Worm (Caenorhabditis elegans) whole organism, late embryonic: ENCODE measurements around the gene ccr-4.

Experiments
- F13H6.1 ChIP-seq: sonication (generic microtip); optimal IDR thresholded peaks from 2 replicates; lab custom pipeline; 2016; ENCODE audit warnings: missing genetic modification characterization, missing compliant biosample characterization
- ahr-1 ChIP-seq: sonication (generic microtip); optimal IDR thresholded peaks from 2 replicates; lab custom pipeline; 2016; ENCODE audit warnings: missing genetic modification characterization, missing compliant biosample characterization
- ama-1 ChIP-seq: fragments of 150-350 bp; optimal IDR thresholded peaks from 2 replicates; lab custom pipeline; 2014
- fkh-10 ChIP-seq: fragments of 150-350 bp; optimal IDR thresholded peaks from 2 replicates; lab custom pipeline; 2014; ENCODE audit warnings: missing biosample characterization, missing genetic modification reagents, missing genetic modification characterization
- hlh-6 ChIP-seq: sonication (generic microtip); optimal IDR thresholded peaks from 2 replicates; lab custom pipeline; 2016; ENCODE audit warnings: missing genotype, missing genetic modification characterization, missing compliant biosample characterization
- odd-2 ChIP-seq: sonication (generic microtip); optimal IDR thresholded peaks from 2 replicates; lab custom pipeline; 2017; ENCODE audit warnings: antibody characterized with exemption, mild to moderate bottlenecking, missing genetic modification characterization, missing compliant biosample characterization
- pat-9 ChIP-seq: fragments of 200-800 bp; sonication (Bioruptor generic); optimal IDR thresholded peaks from 2 replicates; lab custom pipeline; 2018; ENCODE audit warnings: mild to moderate bottlenecking, missing genetic modification characterization, moderate library complexity, missing compliant biosample characterization
- pqm-1 ChIP-seq: sonication (generic microtip); optimal IDR thresholded peaks from 2 replicates; lab custom pipeline; 2016; ENCODE audit warnings: missing genetic modification characterization, missing compliant biosample characterization
- zip-5 ChIP-seq: sonication (generic microtip); optimal IDR thresholded peaks from 2 replicates; lab custom pipeline; 2016; ENCODE audit warnings: missing genetic modification characterization, missing compliant biosample characterization

DNA sequence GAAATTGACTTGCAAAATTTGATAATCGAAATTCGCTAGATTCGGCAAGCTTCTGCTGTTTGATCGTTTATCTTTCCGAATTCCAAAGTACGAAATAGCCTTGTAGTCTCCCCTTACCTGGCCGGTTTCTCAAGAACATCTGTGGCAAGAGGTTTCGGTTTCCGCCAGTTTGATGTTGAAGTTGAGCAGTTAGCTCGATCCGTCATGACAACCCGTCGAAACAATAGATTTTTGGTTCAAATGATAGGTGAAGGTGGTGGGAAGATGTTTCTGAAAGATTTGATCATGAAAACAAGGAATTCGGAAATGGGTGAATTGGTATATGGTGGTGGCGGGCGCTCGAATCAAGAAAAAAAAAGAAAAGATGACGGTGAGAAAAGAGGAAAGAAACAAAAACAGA, 37.1 kb downstream of the ccr-4 start, which contains the start of gene acs-20:
- TF ChIP-seq ahr-1 (tag; lab: Kevin White, UChicago) (no peak), pqm-1 (tag; lab: Kevin White, UChicago) (no peak), pat-9 (no peak), fkh-10 (no peak), odd-2 (tag; lab: Kevin White, UChicago) (no peak), zip-5 (no peak), ama-1 (lab: Kevin White, UChicago) (no peak), F13H6.1 (tag; lab: Kevin White, UChicago) (no peak), hlh-6 (tag; lab: Kevin White, UChicago) (no peak)
